Fruit fly (Drosophila melanogaster): ENCODE results near the gene CG34241.
A peak's percentile ranks its signal among the peaks of the same experiment; 100 is the strongest.

Gene CG34241

DNA sequence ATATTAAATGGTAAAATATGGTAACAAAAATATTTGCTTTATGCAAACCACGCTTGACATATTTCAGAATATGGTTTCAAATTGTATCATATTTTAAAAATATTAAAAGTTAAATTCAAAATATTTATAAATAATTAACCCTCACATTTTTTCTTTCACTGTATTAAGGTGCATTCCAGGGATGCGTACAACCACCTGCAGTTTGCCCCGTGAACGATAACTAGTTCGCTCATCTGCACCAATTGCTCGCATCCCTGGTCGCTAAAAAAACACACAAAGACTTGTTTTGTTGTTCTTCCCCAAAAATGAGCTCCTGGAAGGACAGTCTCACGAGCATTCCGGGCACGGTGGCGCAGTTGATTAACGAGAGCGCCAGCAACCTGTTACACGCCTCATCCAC lies 4.1 kb downstream of the CG34241 start, which contains the start of gene DEF8 (continued):
- TF ChIP-seq CG4404 (GFP tag; IDR thresholded peaks at IDR 0.05): no peak
- peak; percentile 87 for TF ChIP-seq zen (tag; optimal IDR thresholded peaks at IDR 0.05)
- no peak for TF ChIP-seq CG17802 (tag; optimal IDR thresholded peaks at IDR 0.05)
- peak; percentile 71 for TF ChIP-seq CG4820 (GFP tag; optimal IDR thresholded peaks at IDR 0.05)
- peak; percentile 74 for TF ChIP-seq tgo (GFP tag; IDR thresholded peaks at IDR 0.05)
- peak; percentile 20 for TF ChIP-seq tup (GFP tag; optimal IDR thresholded peaks at IDR 0.05)
- TF ChIP-seq CG10267 (tag; optimal IDR thresholded peaks at IDR 0.05): peak; percentile 88
- peak; percentile 25 for TF ChIP-seq CG8089 (GFP tag; optimal IDR thresholded peaks at IDR 0.05)
- peak; percentile 41; the same call in 1 of the 3 replicates for TF ChIP-seq CG16813 (GFP tag; IDR thresholded peaks at IDR 0.05; ENCODE audit: partially characterized antibody)
- peak; percentile 49; the same call in 1 of the 4 replicates for TF ChIP-seq Dll (GFP tag; IDR thresholded peaks at IDR 0.05; ENCODE audit: partially characterized antibody)
- no peak for TF ChIP-seq ham (GFP tag; IDR thresholded peaks at IDR 0.05)
- peak; percentile 85 for TF ChIP-seq sqz (GFP tag; optimal IDR thresholded peaks at IDR 0.05)
- no peak for TF ChIP-seq Poxn (GFP tag; IDR thresholded peaks at IDR 0.05)
- no peak for TF ChIP-seq GATAe (GFP tag; conservative IDR thresholded peaks at IDR 0.05)
- peak; percentile 40 for TF ChIP-seq kni (GFP tag; optimal IDR thresholded peaks at IDR 0.05)
- TF ChIP-seq CG6654 (GFP tag; optimal IDR thresholded peaks at IDR 0.05): peak; percentile 11
- TF ChIP-seq odd (GFP tag; optimal IDR thresholded peaks at IDR 0.05): peak; percentile 82
- no peak for TF ChIP-seq lov (optimal IDR thresholded peaks at IDR 0.05)
- TF ChIP-seq lov (GFP tag; IDR thresholded peaks at IDR 0.05): peak; percentile 64; the same call in 2 of the 3 replicates
- TF ChIP-seq grau (tag; optimal IDR thresholded peaks at IDR 0.05): peak; percentile 90
- peak; percentile 90 for TF ChIP-seq CoRest (tag; optimal IDR thresholded peaks at IDR 0.05)
- peak; percentile 68; the same call in 1 of the 2 replicates for TF ChIP-seq CG10321 (GFP tag; IDR thresholded peaks at IDR 0.05)
- TF ChIP-seq Gug (GFP tag; IDR thresholded peaks at IDR 0.05): peak; percentile 48; the same call in 1 of the 4 replicates
- peak; percentile 81 for TF ChIP-seq Drgx (GFP tag; IDR thresholded peaks at IDR 0.05)
- TF ChIP-seq CG14667 (GFP tag; IDR thresholded peaks at IDR 0.05): peak; percentile 54; the same call in 1 of the 2 replicates
- TF ChIP-seq CG2116 (GFP tag; optimal IDR thresholded peaks at IDR 0.05): peak; percentile 74
- peak; percentile 68; the same call in 1 of the 3 replicates for TF ChIP-seq CG2889 (GFP tag; IDR thresholded peaks at IDR 0.05)
- TF ChIP-seq CG9797 (GFP tag; optimal IDR thresholded peaks at IDR 0.05): peak; percentile 31
- peak; percentile 97 for TF ChIP-seq CG7928 (GFP tag; optimal IDR thresholded peaks at IDR 0.05)
- no peak for TF ChIP-seq CG6791 (GFP tag; IDR thresholded peaks at IDR 0.05; ENCODE audit: partially characterized antibody)
- TF ChIP-seq CG17361 (GFP tag; IDR thresholded peaks at IDR 0.05): peak; percentile 96
- no peak for TF ChIP-seq corto (GFP tag; optimal IDR thresholded peaks at IDR 0.05)
- TF ChIP-seq ftz-f1 (GFP tag; optimal IDR thresholded peaks at IDR 0.05): peak; percentile 94
- no peak for TF ChIP-seq Elba2 (GFP tag; optimal IDR thresholded peaks at IDR 0.05)
- peak; percentile 71 for TF ChIP-seq NFAT (GFP tag; IDR thresholded peaks at IDR 0.05)
- TF ChIP-seq lbe (GFP tag; optimal IDR thresholded peaks at IDR 0.05): peak; percentile 63
- peak; percentile 61 for TF ChIP-seq BtbVII (GFP tag; optimal IDR thresholded peaks at IDR 0.05)
- TF ChIP-seq prd (optimal IDR thresholded peaks at IDR 0.05): no peak
- TF ChIP-seq prd (GFP tag; IDR thresholded peaks at IDR 0.05): peak; percentile 86
- TF ChIP-seq fru (optimal IDR thresholded peaks at IDR 0.05): no peak
- peak; percentile 90 for TF ChIP-seq lab (GFP tag; optimal IDR thresholded peaks at IDR 0.05)
- peak; percentile 90 for TF ChIP-seq ase (GFP tag; IDR thresholded peaks at IDR 0.05)
- TF ChIP-seq scrt (GFP tag; optimal IDR thresholded peaks at IDR 0.05): peak; percentile 83
- no peak for TF ChIP-seq bigmax (GFP tag; optimal IDR thresholded peaks at IDR 0.05)
- peak; percentile 72 for TF ChIP-seq CG7987 (GFP tag; optimal IDR thresholded peaks at IDR 0.05)
- peak; percentile 81 for TF ChIP-seq gcm (GFP tag; optimal IDR thresholded peaks at IDR 0.05)
- TF ChIP-seq sna (GFP tag; IDR thresholded peaks at IDR 0.05; ENCODE audit: partially characterized antibody): no peak
